Fruit fly (Drosophila melanogaster): ENCODE results near the gene drn.

DNA sequence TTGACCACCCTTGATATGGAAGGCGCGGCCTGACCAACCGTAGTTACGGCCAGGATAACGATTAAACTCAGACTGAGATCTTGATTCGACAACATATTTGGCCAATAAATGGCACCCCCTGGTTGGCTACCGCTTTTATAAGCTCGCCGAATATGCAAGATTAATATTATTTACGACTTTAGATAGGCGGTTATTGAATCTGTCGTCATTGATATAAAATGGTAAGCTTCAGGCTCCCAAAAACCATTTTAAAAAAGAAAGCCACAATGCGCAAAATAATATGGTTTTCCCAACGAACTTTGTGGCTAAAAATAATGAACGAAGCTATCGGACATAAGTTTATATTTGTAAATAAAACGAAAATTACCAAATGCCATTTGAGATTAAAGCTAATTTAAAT lies 9.8 kb upstream of the drn start, which contains the start of gene CG12951:
- no peak for TF ChIP-seq Crg-1 (GFP tag; optimal IDR thresholded peaks at IDR 0.05)
- TF ChIP-seq CG1620 (GFP tag; optimal IDR thresholded peaks at IDR 0.05) = no peak
- TF ChIP-seq bab1 (GFP tag; optimal IDR thresholded peaks at IDR 0.05) = no peak
- no peak for TF ChIP-seq ovo (GFP tag; optimal IDR thresholded peaks at IDR 0.05)
- no peak for TF ChIP-seq pad (GFP tag; optimal IDR thresholded peaks at IDR 0.05)
- no peak for TF ChIP-seq kay (GFP tag; ENCODE audit: borderline replicate concordance)
- no peak for TF ChIP-seq Clk (GFP tag; optimal IDR thresholded peaks at IDR 0.05)
- TF ChIP-seq cnc (optimal IDR thresholded peaks at IDR 0.05) = no peak
- TF ChIP-seq toe (GFP tag; optimal IDR thresholded peaks at IDR 0.05) = no peak
- no peak for TF ChIP-seq CG14711 (tag; optimal IDR thresholded peaks at IDR 0.05)
- TF ChIP-seq Hr96 (GFP tag; optimal IDR thresholded peaks at IDR 0.05) = no peak
- no peak for TF ChIP-seq CG5204 (GFP tag; optimal IDR thresholded peaks at IDR 0.05)

All from whole organism, adult.